Fruit fly (Drosophila melanogaster): Measurements from ENCODE around the gene Tollo.

DNA sequence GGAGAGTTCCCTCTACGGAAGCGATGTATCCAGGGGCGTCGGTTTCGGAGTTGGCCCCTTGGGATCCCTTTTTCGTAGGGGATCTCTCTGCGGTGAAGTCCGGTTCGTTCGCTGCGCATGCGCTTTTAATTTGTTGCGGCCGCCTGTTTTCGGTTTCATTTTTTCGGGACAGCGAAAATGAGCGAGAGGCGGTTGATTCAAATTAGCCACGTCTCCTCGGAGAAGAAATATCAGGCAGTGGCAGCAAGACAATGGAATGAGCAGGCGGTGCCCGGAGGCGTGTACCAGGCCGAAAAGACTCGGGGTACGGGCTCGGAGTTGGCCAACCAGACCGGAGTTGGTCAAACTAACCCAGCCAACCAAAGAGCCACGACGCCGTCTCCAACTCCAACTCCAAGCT lies 39.2 kb upstream of the Tollo start:
- TF ChIP-seq psq (optimal IDR thresholded peaks at IDR 0.05) (no peak), EcR (GFP tag; optimal IDR thresholded peaks at IDR 0.05) (no peak), Dll (optimal IDR thresholded peaks at IDR 0.05) (peak; percentile 62), CG8478 (optimal IDR thresholded peaks at IDR 0.05) (no peak)
